ENCODE assay signal across 3 fruit fly cellular contexts in genomic region chr3R:11821800-11822199, dm6.
A peak's percentile ranks its signal among the peaks of the same experiment; 100 is the strongest.
TF ChIP-seq lines count a peak whose summit lies in the region.

No protein-coding gene starts in this region.

- no peak for TF ChIP-seq CTCF in whole organism, embryonic (GFP tag; optimal IDR thresholded peaks at IDR 0.05; lab: Kevin White, UChicago)

TF ChIP-seq in whole organism, adult, 20 proteins besides CTCF, POLR2A, EP300 and RAD21:
- no peak for TF ChIP-seq CG5204 (GFP tag; optimal IDR thresholded peaks at IDR 0.05; lab: Kevin White, UChicago)
- TF ChIP-seq tj (GFP tag; optimal IDR thresholded peaks at IDR 0.05; lab: Kevin White, UChicago): peak; percentile 85
- TF ChIP-seq Crg-1 (GFP tag; optimal IDR thresholded peaks at IDR 0.05; lab: Kevin White, UChicago): no peak
- no peak for TF ChIP-seq CG1620 (GFP tag; optimal IDR thresholded peaks at IDR 0.05; lab: Kevin White, UChicago)
- no peak for TF ChIP-seq toe (GFP tag; optimal IDR thresholded peaks at IDR 0.05; lab: Kevin White, UChicago)
- no peak for TF ChIP-seq Clk (GFP tag; optimal IDR thresholded peaks at IDR 0.05; lab: Kevin White, UChicago)
- TF ChIP-seq Mnt (GFP tag; optimal IDR thresholded peaks at IDR 0.05; lab: Kevin White, UChicago): no peak
- no peak for TF ChIP-seq CG11617 (GFP tag; optimal IDR thresholded peaks at IDR 0.05; lab: Kevin White, UChicago)
- peak; percentile 45 to 53 for TF ChIP-seq cnc (optimal IDR thresholded peaks at IDR 0.05; lab: Kevin White, UChicago)
- TF ChIP-seq ovo (GFP tag; optimal IDR thresholded peaks at IDR 0.05; lab: Kevin White, UChicago): no peak
- TF ChIP-seq pad (GFP tag; optimal IDR thresholded peaks at IDR 0.05; lab: Kevin White, UChicago): no peak
- no peak for TF ChIP-seq CG7045 (GFP tag; optimal IDR thresholded peaks at IDR 0.05; lab: Kevin White, UChicago)
- no peak for TF ChIP-seq CG33017 (tag; optimal IDR thresholded peaks at IDR 0.05; lab: Kevin White, UChicago)
- TF ChIP-seq CG7101 (tag; optimal IDR thresholded peaks at IDR 0.05; lab: Kevin White, UChicago): no peak
- TF ChIP-seq CG12768 (GFP tag; optimal IDR thresholded peaks at IDR 0.05; lab: Kevin White, UChicago): no peak
- peak; percentile 27 for TF ChIP-seq cic (GFP tag; optimal IDR thresholded peaks at IDR 0.05; lab: Kevin White, UChicago)

TF ChIP-seq in whole organism, embryonic, 481 proteins besides CTCF, POLR2A, EP300 and RAD21:
- peak in 1 of 2 experiments; percentile 88 for TF ChIP-seq Pdp1 (GFP tag; optimal IDR thresholded peaks at IDR 0.05; lab: Kevin White, UChicago)
- TF ChIP-seq cg (GFP tag; optimal IDR thresholded peaks at IDR 0.05; lab: Kevin White, UChicago): peak; percentile 41
- TF ChIP-seq CG3995 (GFP tag; optimal IDR thresholded peaks at IDR 0.05; lab: Kevin White, UChicago): peak; percentile 43
- no peak for TF ChIP-seq Stat92E (GFP tag; optimal IDR thresholded peaks at IDR 0.05; lab: Kevin White, UChicago)

TF ChIP-seq in whole organism, prepupa, 60 proteins besides CTCF, POLR2A, EP300 and RAD21:
- no peak for TF ChIP-seq Lpt (GFP tag; optimal IDR thresholded peaks at IDR 0.05; lab: Kevin White, UChicago)
- TF ChIP-seq vri (GFP tag; optimal IDR thresholded peaks at IDR 0.05; lab: Kevin White, UChicago): peak; percentile 26
